Worm (Caenorhabditis elegans) whole organism, late embryonic: Measurements from ENCODE around the gene nhr-31.

Source experiments
- C08G9.2 ChIP-seq: sonication (generic microtip); optimal IDR thresholded peaks from 2 replicates; lab custom pipeline; 2016; ENCODE audit warnings: mild to moderate bottlenecking, missing genetic modification characterization, moderate library complexity, missing compliant biosample characterization
- T23F11.4 ChIP-seq: fragments of 200-800 bp; sonication (Bioruptor generic); optimal IDR thresholded peaks from 2 replicates; lab custom pipeline; 2018; ENCODE audit warnings: mild to moderate bottlenecking, missing genetic modification characterization, missing compliant biosample characterization
- Y22D7AL.16 ChIP-seq: sonication (generic microtip); optimal IDR thresholded peaks from 2 replicates; lab custom pipeline; 2016; ENCODE audit warnings: missing genetic modification characterization, missing compliant biosample characterization
- ahr-1 ChIP-seq: sonication (generic microtip); optimal IDR thresholded peaks from 2 replicates; lab custom pipeline; 2016; ENCODE audit warnings: missing genetic modification characterization, missing compliant biosample characterization
- ceh-14 ChIP-seq: sonication (generic microtip); optimal IDR thresholded peaks from 2 replicates; lab custom pipeline; 2016; ENCODE audit warnings: missing genotype, missing genetic modification characterization, missing compliant biosample characterization
- ceh-24 ChIP-seq: sonication (generic microtip); optimal IDR thresholded peaks from 2 replicates; lab custom pipeline; 2016; ENCODE audit warnings: mild to moderate bottlenecking, missing genetic modification characterization, missing compliant biosample characterization
- ceh-45 ChIP-seq: fragments of 200-800 bp; sonication (Bioruptor generic); IDR thresholded peaks from 2 replicates; pipeline ENCODE4 v1.3.6; 2022; ENCODE audit warnings: missing genetic modification reagents, missing genetic modification characterization, missing compliant biosample characterization
- ceh-9 ChIP-seq: sonication (generic microtip); optimal IDR thresholded peaks from 2 replicates; lab custom pipeline; 2016; ENCODE audit warnings: mild to moderate bottlenecking, missing genetic modification characterization, inconsistent platforms, missing compliant biosample characterization
- che-1 ChIP-seq: sonication (generic microtip); optimal IDR thresholded peaks from 2 replicates; lab custom pipeline; 2016; ENCODE audit warnings: mild to moderate bottlenecking, missing genetic modification characterization, missing compliant biosample characterization
- dve-1 ChIP-seq: sonication (generic microtip); optimal IDR thresholded peaks from 2 replicates; lab custom pipeline; 2017; ENCODE audit warnings: antibody characterized with exemption, mild to moderate bottlenecking, missing genetic modification characterization, missing compliant biosample characterization
- elt-2 ChIP-seq: sonication (generic microtip); optimal IDR thresholded peaks from 2 replicates; lab custom pipeline; 2016; ENCODE audit warnings: missing genetic modification reagents, missing genetic modification characterization, missing compliant biosample characterization
- elt-4 ChIP-seq: sonication (generic microtip); optimal IDR thresholded peaks from 2 replicates; lab custom pipeline; 2016; ENCODE audit warnings: missing genetic modification characterization, missing compliant biosample characterization
- ets-4 ChIP-seq: sonication (generic microtip); optimal IDR thresholded peaks from 2 replicates; lab custom pipeline; 2016; ENCODE audit warnings: missing genetic modification characterization, missing compliant biosample characterization
- fax-1 ChIP-seq: sonication (generic microtip); optimal IDR thresholded peaks from 2 replicates; lab custom pipeline; 2016; ENCODE audit warnings: missing genotype, missing genetic modification characterization, missing compliant biosample characterization
- fkh-6 ChIP-seq: sonication (generic microtip); optimal IDR thresholded peaks from 2 replicates; lab custom pipeline; 2016; ENCODE audit warnings: missing genetic modification characterization, missing compliant biosample characterization
- hlh-13 ChIP-seq: fragments of 200-800 bp; sonication (Bioruptor generic); optimal IDR thresholded peaks from 2 replicates; lab custom pipeline; 2018; ENCODE audit warnings: mild to moderate bottlenecking, missing genetic modification characterization, missing compliant biosample characterization
- hlh-30 ChIP-seq: sonication (generic microtip); optimal IDR thresholded peaks from 2 replicates; lab custom pipeline; 2017; ENCODE audit warnings: antibody characterized with exemption, missing genetic modification characterization, missing compliant biosample characterization; ENCODE audit not compliant: insufficient read depth
- hlh-6 ChIP-seq: sonication (generic microtip); optimal IDR thresholded peaks from 2 replicates; lab custom pipeline; 2016; ENCODE audit warnings: missing genotype, missing genetic modification characterization, missing compliant biosample characterization
- lim-6 ChIP-seq: sonication (generic microtip); optimal IDR thresholded peaks from 2 replicates; lab custom pipeline; 2016; ENCODE audit warnings: missing genetic modification characterization, missing compliant biosample characterization
- lin-11 ChIP-seq: fragments of 200-800 bp; sonication (Bioruptor generic); optimal IDR thresholded peaks from 2 replicates; lab custom pipeline; 2018; ENCODE audit warnings: mild to moderate bottlenecking, missing genetic modification characterization, missing compliant biosample characterization
- madf-2 ChIP-seq: sonication (generic microtip); optimal IDR thresholded peaks from 2 replicates; lab custom pipeline; 2017; ENCODE audit warnings: missing genetic modification characterization, missing compliant biosample characterization
- pax-1 ChIP-seq: fragments of 150-350 bp; optimal IDR thresholded peaks from 2 replicates; lab custom pipeline; 2014; ENCODE audit warnings: missing biosample characterization, missing genetic modification characterization
- pha-2 ChIP-seq: sonication (generic microtip); optimal IDR thresholded peaks from 2 replicates; lab custom pipeline; 2017; ENCODE audit warnings: mild to moderate bottlenecking, missing genetic modification characterization, missing compliant biosample characterization
- ref-2 ChIP-seq: sonication (generic microtip); optimal IDR thresholded peaks from 2 replicates; lab custom pipeline; 2016; ENCODE audit warnings: missing genetic modification characterization, missing compliant biosample characterization
- rnt-1 ChIP-seq: sonication (generic microtip); optimal IDR thresholded peaks from 2 replicates; lab custom pipeline; 2016; ENCODE audit warnings: missing genetic modification characterization, missing compliant biosample characterization
- sdc-2 ChIP-seq: sonication (generic microtip); optimal IDR thresholded peaks from 2 replicates; lab custom pipeline; 2016; ENCODE audit warnings: missing genotype, missing genetic modification characterization, missing compliant biosample characterization
- tbx-7 ChIP-seq: sonication (generic microtip); optimal IDR thresholded peaks from 2 replicates; lab custom pipeline; 2016; ENCODE audit warnings: missing genotype, missing genetic modification characterization, missing compliant biosample characterization
- unc-55 ChIP-seq: sonication (generic microtip); optimal IDR thresholded peaks from 2 replicates; lab custom pipeline; 2017; ENCODE audit warnings: missing biosample characterization, missing genetic modification reagents, missing genetic modification characterization

nhr-31 gene

ce11 chrIV:8032135-8032915, 3.0 kb upstream of the nhr-31 start:
- TF ChIP-seq che-1 (no peak), elt-2 (tag; lab: Kevin White, UChicago) (peak; percentile 69), lin-11 (tag; lab: Kevin White, UChicago) (no peak), fkh-6 (tag; lab: Kevin White, UChicago) (no peak), unc-55 (no peak)

ce11 chrIV:8030099-8030498, 786 bp upstream of the nhr-31 start:
- no peak for TF ChIP-seq madf-2 (tag; lab: Kevin White, UChicago)
- no peak for TF ChIP-seq ets-4 (tag; lab: Kevin White, UChicago)
- TF ChIP-seq ceh-45, result no peak
- no peak for TF ChIP-seq Y22D7AL.16 (tag; lab: Kevin White, UChicago)

ce11 chrIV:8028372-8028771, 941 bp downstream of the nhr-31 start:
- TF ChIP-seq hlh-30 (tag; lab: Kevin White, UChicago) (peak; percentile 28), dve-1 (tag; lab: Kevin White, UChicago) (no peak), elt-2 (tag; lab: Kevin White, UChicago) (peak; percentile 92), C08G9.2 (tag; lab: Kevin White, UChicago) (no peak), ceh-9 (tag; lab: Kevin White, UChicago) (no peak), lim-6 (tag; lab: Kevin White, UChicago) (no peak), fax-1 (tag; lab: Kevin White, UChicago) (no peak), elt-4 (tag; lab: Kevin White, UChicago) (no peak)

ce11 chrIV:8027293-8027866, 1.9 kb downstream of the nhr-31 start:
- TF ChIP-seq lim-6 (tag; lab: Kevin White, UChicago), result no peak
- TF ChIP-seq pha-2 (tag; lab: Kevin White, UChicago), result no peak
- TF ChIP-seq elt-2 (tag; lab: Kevin White, UChicago), result peak; percentile 44
- no peak for TF ChIP-seq hlh-6 (tag; lab: Kevin White, UChicago)
- TF ChIP-seq, all 69 proteins: peak for 1

ce11 chrIV:8026361-8026760, 3.0 kb downstream of the nhr-31 start:
- TF ChIP-seq dve-1 (tag; lab: Kevin White, UChicago) (peak; percentile 5), elt-2 (tag; lab: Kevin White, UChicago) (peak; percentile 4), sdc-2 (tag; lab: Kevin White, UChicago) (no peak), hlh-30 (tag; lab: Kevin White, UChicago) (no peak)

ce11 chrIV:8023861-8024260, 5.5 kb downstream of the nhr-31 start:
- TF ChIP-seq hlh-13 (GFP tag; lab: Kevin White, UChicago) (no peak), ref-2 (tag; lab: Kevin White, UChicago) (no peak), elt-2 (tag; lab: Kevin White, UChicago) (peak; percentile 46)

ce11 chrIV:8022035-8022673, 7.2 kb downstream of the nhr-31 start, which contains the start of gene C26B2.2:
Gene C26B2.2 (minus strand): TSS chrIV:8022122.
- TF ChIP-seq ahr-1 (tag; lab: Kevin White, UChicago) (no peak), ceh-14 (no peak), sdc-2 (tag; lab: Kevin White, UChicago) (no peak), lin-11 (tag; lab: Kevin White, UChicago) (no peak), ref-2 (tag; lab: Kevin White, UChicago) (no peak), rnt-1 (tag; lab: Kevin White, UChicago) (no peak), che-1 (no peak), fax-1 (tag; lab: Kevin White, UChicago) (no peak), T23F11.4 (no peak), tbx-7 (no peak), ceh-24 (tag; lab: Kevin White, UChicago) (no peak), pax-1 (tag; lab: Kevin White, UChicago) (no peak)
